Worm (Caenorhabditis elegans): ENCODE data around the gene cutl-24.

Gene cutl-24

DNA sequence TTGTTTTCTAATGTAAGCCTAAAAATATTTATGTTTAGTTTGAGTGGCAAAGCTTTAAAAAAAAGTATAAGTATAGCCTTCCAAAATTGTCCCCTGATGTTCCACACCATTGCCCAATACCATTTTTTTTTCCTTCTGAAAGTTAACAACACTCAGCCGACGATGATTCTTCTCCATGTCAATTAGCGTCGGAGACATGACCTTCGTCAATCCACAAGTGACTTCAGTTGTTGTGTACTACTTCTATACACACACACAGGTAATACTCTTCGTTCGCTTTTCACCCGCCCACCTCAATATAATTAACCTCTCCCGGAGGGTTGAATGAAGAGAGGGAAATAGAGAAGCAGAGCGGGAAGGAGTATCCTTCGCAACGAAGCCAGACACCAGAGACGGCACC lies at the start of gene cutl-24:
Gene cutl-24, plus strand, starts transcription at position 301 of the 400 bp plus-strand sequence.
- TF ChIP-seq unc-62 (GFP tag; optimal IDR thresholded peaks at IDR 0.05), result no peak

DNA sequence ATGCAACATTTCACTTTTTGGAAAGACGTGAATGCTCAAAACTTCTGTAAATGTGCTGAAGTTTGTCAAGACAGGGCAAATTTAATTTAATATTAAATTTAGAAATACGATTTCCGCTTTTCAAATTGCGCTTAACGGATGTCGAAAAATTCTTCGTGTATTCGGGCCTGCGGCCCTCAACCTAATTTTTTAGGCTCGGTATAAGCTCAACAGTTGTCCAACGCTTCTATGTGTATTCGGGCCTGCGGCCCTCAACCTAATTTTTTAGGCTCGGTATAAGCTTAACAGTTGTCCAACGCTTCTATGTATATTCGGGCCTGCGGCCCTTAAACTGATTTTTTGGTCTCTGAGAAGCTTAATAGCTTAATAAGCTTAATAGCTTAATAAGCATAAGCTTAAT lies 46.1 kb upstream of the cutl-24 start:
- TF ChIP-seq unc-62 (GFP tag; optimal IDR thresholded peaks at IDR 0.05), result no peak

DNA sequence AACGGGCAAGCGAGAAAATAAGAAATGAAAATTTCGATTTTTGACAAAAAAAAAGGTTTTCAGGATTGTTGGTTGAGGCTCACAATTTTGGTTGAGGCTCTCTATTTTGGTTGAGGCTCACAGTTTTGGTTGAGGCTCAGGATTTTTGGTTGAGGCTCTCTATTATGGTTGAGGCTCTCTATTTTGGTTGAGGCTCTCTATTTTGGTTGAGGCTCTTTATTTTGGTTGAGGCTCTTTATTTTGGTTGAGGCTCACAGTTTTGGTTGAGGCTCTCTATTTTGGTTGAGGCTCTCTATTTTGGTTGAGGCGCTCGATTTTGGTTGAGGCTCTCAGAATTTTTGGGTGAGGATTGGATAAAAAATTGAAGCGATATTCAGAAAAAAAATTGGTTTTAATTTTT lies 45.1 kb upstream of the cutl-24 start:
- TF ChIP-seq unc-62 (GFP tag; optimal IDR thresholded peaks at IDR 0.05), result no peak

DNA sequence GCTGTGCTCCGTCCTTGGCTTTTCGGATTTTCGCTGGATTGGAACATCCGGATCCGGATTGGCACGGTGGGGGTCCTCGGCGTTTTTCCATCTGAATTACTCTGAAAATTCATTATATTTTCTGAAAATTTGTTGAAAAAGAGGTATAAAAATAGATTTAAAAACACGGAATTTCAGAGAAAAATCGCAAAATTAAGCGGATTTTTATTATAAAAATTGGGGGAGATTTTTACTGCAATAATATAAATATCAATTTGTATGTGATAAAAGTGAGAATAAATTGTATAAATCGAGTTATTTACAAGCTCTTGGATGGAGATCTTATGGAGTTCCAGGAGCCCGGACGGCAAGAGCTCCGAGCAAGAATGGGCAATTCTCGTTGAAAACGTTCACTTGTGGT lies 43.3 kb upstream of the cutl-24 start, which contains the start of gene tut-1:
Gene tut-1, minus strand, starts transcription at position 101 of the 400 bp plus-strand sequence.
- no peak for TF ChIP-seq unc-62 (GFP tag; optimal IDR thresholded peaks at IDR 0.05)

DNA sequence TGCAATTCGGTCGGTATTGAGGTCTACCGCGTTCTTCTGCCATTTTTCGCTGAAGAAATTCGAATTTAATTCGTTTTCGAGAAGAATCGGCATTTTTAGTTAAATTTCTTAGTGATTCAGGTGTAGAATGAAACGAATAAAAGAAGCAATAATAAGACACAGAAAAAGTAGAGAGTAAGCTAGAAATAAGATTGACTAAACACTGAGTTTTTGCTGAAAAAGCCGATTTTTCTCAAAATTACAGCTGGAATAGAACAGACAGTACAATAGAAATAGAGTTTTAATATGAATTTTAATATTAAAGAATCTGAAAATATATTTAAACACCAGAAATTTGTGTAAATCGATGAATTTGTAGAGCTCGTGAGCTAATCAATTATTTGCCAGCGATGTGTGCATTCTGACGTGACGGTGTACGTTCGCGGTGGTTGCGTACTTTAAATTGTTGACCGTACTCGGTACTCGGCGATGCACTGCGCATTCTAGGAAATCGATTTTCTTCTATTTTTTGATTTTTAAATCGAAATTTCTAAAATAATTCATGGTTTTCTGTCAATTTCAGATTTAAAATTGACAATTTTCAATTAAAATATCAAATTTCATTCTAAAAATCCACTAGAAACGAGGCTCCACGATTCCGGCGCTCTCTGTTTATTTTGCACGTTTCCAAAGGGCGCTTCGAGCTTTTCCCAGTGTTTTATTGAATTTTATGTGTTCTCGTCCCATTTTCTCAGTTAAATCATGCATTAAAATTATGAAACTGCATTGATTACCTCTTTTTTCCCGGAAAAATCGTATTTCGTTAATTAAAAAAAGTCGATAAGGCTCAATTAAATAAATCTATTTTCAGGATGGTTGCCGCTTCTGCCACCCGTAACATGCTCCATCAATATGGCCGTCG lies 38.7 kb upstream of the cutl-24 start, which contains the start of the genes grld-1 and cox-6C:
Gene grld-1, minus strand, starts transcription at position 51 of the 901 bp plus-strand sequence.
Gene cox-6C, plus strand, starts transcription at position 851 of the 901 bp plus-strand sequence.
- no peak for TF ChIP-seq unc-62 (GFP tag; optimal IDR thresholded peaks at IDR 0.05)

DNA sequence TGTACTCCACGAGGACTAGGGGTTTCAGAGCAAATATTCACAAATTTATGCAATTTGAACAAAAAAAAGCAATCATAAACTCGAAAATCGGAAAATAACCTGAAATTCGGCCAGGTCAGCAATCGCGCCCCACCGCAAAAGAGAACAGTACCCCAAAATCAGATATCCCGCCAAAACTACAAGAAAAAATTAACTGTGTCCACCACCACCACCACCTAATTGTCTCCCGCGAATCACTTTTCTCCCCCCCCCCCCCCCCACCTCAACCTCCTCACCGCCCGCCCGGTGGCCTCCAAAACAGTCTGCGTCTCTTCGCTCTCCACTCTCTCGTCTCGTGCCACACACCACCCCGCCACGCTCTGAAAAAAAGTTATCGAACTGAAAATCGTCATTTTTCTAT lies 36.4 kb upstream of the cutl-24 start:
- TF ChIP-seq unc-62 (GFP tag; optimal IDR thresholded peaks at IDR 0.05), result no peak

DNA sequence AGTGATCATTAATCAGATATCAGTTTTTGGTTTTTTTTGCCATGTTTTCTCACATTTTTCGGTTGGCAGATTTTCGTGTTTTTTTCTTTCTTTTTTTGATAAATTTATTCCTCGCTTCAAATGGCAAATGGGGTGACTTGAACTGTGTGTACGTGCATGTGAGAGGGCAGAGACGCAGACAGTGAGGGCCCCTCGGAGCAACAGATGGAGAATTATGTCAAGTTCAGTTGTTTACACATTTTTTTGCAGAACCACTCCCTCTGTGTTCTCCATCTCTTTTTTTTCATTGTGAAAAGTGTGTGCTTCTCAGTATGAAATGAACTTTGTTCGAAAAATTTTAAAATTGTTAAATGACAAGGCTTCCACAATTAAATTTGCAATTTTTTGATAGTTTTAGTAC lies 34.7 kb upstream of the cutl-24 start:
- TF ChIP-seq unc-62 (GFP tag; optimal IDR thresholded peaks at IDR 0.05), result no peak

DNA sequence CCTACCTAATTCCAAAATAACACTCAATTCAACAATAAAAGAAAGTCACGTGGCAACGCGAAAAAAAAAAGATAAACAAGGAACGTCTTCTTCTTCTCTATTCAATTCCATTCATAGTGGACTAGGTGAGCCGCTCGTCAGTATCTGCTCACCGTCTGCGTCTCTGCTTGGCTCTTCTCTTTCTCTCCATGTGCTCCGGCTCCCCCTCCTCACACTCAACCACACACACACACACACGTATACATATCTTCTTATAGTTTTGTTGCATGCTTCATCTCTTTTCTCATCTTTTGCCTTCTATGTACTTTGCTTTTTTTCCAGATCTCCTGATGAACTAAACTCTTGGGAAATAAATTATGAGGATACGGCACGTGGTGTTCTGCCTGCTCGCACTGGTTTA lies 32.8 kb upstream of the cutl-24 start, which contains the start of gene daf-1:
Gene daf-1, plus strand, starts transcription at position 322 of the 400 bp plus-strand sequence.
- TF ChIP-seq unc-62 (GFP tag; optimal IDR thresholded peaks at IDR 0.05), result no peak

DNA sequence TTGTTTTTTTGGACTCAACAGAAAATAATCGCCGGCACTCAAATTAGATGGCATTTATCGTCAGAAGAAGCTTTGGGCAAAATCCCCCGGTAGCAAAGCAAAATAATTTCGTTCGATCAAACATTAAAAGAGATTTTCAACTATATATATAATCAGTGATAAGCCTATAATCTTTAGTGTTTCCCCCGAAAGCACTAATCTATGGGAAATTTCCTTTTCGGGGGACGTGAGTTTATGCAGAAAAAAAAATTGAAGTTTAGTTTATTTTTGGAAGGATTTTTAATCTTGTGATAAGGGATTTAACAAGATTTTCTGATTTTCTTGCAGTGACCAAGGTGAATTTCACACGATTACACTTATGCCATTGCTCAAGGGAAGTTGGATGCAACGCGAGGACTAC lies 30.9 kb upstream of the cutl-24 start:
- no peak for TF ChIP-seq unc-62 (GFP tag; optimal IDR thresholded peaks at IDR 0.05)

DNA sequence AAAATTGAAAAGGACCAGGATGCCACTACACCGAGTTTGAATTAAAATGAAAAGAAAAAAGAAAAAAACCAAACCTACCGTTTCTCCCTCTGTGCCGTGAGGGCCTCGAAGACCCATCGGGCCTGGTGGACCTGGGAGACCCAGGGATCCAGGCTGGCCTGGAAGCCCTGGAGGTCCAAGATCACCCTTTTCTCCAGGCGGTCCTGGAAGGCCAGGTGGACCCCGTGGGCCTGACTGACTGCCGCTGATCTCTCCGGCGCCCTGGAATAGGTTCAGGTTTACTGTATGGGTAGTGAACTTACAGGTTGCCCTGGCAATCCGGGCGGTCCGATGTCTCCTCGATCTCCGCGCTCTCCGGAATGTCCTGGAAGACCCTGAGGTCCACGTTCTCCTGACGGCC lies 25.2 kb upstream of the cutl-24 start:
- no peak for TF ChIP-seq unc-62 (GFP tag; optimal IDR thresholded peaks at IDR 0.05)

DNA sequence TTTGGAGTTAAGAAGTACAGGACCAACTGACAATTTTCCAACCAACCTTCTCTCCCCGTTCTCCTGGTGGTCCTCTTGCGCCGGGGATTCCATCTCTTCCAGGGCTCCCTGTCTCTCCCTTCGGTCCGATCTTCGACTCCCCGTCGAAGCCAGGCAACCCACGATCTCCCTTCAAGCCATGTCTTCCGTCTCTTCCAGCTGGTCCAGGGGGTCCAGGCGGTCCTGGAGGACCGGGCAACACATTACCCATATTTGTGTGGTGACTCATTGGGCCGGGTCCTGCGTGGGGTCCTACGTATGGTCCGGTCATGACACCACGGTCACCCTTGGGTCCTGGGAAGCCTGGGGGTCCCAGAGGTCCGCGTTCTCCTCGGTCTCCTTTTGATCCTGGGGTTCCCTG lies 23.9 kb upstream of the cutl-24 start:
- TF ChIP-seq unc-62 (GFP tag; optimal IDR thresholded peaks at IDR 0.05), result no peak

DNA sequence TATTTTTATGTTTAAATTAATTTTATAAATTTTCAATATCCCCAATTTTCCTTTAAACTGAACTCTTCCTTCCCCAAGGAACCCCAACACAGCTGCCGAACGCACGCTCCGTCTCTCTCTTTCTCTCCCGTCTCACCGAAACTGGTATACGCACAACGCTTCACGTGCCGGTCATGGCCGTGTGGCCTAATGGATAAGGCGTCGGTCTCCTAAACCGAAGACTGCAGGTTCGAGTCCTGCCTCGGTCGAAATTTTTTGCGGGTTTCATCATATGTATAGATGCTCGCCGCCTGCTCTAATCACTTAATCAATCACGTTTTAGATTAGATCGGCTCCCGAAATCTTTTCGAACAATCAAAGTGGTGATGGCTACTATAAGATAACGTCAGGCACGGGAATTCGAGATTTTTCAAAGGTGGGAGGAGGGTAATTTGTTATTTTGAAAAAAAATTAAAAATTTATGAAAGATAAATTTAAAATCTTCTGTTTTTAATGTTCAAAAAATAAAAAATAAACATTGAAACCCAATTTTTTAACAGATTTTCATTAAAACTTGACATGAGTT lies 21.0 kb upstream of the cutl-24 start:
- no peak for TF ChIP-seq unc-62 (GFP tag; optimal IDR thresholded peaks at IDR 0.05)

DNA sequence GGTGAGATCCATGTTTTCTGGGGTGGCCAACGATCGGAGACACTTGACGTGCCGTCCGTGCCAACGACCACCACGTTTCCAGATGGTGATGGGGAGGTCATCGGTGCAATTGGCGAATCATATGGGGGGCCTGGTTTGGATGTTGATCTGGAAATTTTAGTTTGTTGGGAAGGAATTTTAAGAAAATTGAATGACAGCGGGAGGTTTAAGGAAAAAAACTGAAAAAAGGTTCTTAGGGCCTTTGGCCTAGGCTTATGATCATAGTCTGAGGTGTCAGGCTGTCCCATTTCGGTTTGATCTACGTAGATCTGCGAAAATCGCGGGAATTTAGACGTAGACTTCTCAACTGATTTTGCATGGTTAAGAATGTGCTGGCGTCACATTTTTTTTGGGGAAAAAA lies 17.1 kb upstream of the cutl-24 start, which contains the start of gene col-99:
Gene col-99, minus strand, starts transcription at position 101 of the 400 bp plus-strand sequence.
- TF ChIP-seq unc-62 (GFP tag; optimal IDR thresholded peaks at IDR 0.05), result no peak

DNA sequence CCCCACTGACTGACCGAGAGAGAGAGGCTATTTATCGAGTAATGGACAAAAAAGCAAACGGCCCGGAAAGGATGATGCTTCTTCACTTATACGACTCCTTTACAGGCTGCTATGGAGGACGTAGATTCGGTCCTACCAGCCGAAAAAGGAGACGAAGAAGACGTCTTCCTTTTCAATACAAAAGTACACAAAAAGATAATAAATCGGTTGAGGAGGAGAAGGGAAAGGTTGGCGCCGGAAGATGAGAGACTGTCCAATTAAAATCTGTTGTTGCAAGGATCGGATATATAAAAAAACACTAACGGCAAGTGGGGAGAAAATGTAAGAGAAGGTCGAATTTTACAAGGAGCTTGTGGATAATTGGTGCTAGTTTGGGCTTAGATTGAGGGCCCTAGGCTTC lies 16.1 kb upstream of the cutl-24 start:
- no peak for TF ChIP-seq unc-62 (GFP tag; optimal IDR thresholded peaks at IDR 0.05)

DNA sequence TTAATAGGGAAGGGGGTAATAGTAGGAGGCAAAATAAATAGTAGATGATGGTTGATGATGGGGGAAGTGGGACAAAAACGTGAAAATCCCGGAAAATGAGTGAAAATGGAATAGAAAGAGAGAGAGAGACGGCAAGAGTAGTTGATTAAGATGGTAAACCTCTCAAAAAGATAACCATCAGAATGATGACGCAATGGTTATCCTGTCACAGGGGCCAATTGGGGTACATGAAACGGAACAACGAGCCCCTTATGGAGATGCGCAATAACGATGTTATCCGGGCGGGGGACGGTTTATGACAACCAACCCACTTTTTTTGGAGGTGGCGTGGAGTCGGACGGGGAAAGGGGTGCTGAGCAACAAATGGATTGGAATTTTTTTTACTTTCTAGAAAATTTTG lies 15.1 kb upstream of the cutl-24 start:
- TF ChIP-seq unc-62 (GFP tag; optimal IDR thresholded peaks at IDR 0.05), result no peak

DNA sequence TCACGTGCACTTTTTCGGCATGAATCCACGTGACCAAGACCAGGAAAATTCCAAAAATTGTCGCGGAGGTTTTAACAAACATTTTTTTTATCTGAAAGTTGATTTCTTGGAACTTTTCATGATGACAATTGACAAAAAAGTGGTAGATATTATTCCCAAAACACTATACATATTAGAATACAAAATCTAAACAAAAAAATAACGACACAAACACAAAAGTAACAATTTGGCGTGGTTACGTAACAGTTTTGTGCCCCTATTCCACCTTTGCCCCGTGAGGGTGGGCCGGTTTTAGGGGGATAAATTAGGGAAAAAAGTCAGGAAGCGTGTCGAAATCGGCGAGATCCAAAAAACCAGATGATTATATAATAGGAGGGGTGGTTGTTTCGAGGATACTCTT lies 7.1 kb upstream of the cutl-24 start, which contains the start of gene gegf-1:
Gene gegf-1, minus strand, starts transcription at position 101 of the 400 bp plus-strand sequence.
- no peak for TF ChIP-seq unc-62 (GFP tag; optimal IDR thresholded peaks at IDR 0.05)

DNA sequence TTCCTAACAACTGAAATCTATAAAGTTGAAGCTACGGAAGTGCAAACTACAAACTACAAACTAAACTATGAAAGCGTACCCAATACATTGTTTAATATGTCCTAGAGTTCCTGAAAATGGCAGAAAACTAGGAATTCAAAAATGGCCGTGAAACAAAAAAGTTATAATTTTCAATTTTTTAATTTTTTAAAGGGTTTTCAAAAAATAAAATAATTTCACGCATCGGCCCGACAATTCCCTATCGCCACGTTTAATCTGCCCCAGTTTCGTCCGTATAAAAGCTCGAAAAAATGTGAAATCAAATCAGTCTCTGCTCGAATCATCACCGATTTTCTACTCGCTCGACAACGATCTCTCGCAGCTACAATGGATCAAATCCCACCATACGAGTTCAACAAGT lies 6.2 kb upstream of the cutl-24 start, which contains the start of gene Y38C1AA.7:
Gene Y38C1AA.7, plus strand, starts transcription at position 301 of the 400 bp plus-strand sequence.
- no peak for TF ChIP-seq unc-62 (GFP tag; optimal IDR thresholded peaks at IDR 0.05)

Data from whole organism, dauer.